Fruit fly (Drosophila melanogaster) whole organism, embryonic: ENCODE measurements around the gene Tpst.

ENCODE experiments used
- CG12391 ChIP-seq: fragments of 200-800 bp; sonication (Bioruptor generic); optimal IDR thresholded peaks from 3 replicates; lab custom pipeline; 2018; ENCODE audit warnings: missing biosample characterization, mild to moderate bottlenecking, missing genetic modification characterization, moderate library complexity
- CG12659 ChIP-seq: fragments of 200-800 bp; sonication (Bioruptor generic); optimal IDR thresholded peaks from 3 replicates; lab custom pipeline; 2017; ENCODE audit warnings: mild to moderate bottlenecking, missing biosample characterization, missing genetic modification reagents, missing genetic modification characterization
- CG12744 ChIP-seq: fragments of 200-800 bp; sonication (Bioruptor generic); optimal IDR thresholded peaks from 2 replicates; lab custom pipeline; 2016; ENCODE audit warnings: missing biosample characterization, missing genetic modification characterization
- CG13296 ChIP-seq: fragments of 200-800 bp; sonication (Bioruptor generic); optimal IDR thresholded peaks from 3 replicates; lab custom pipeline; 2018; ENCODE audit warnings: missing biosample characterization, mild to moderate bottlenecking, missing genetic modification characterization
- CG13775 ChIP-seq: fragments of 200-800 bp; sonication (Bioruptor generic); optimal IDR thresholded peaks from 3 replicates; lab custom pipeline; 2017; ENCODE audit warnings: missing biosample characterization, mild to moderate bottlenecking, missing genetic modification characterization
- CG15269 ChIP-seq: fragments of 200-800 bp; sonication (Bioruptor generic); optimal IDR thresholded peaks from 2 replicates; lab custom pipeline; 2018; ENCODE audit warnings: missing biosample characterization, mild to moderate bottlenecking, missing genetic modification characterization, moderate library complexity
- CG17359 ChIP-seq: fragments of 200-800 bp; sonication (Bioruptor generic); optimal IDR thresholded peaks from 3 replicates; lab custom pipeline; 2018; ENCODE audit warnings: missing biosample characterization, mild to moderate bottlenecking, missing genetic modification characterization, moderate library complexity
- CG17361 ChIP-seq: fragments of 200-800 bp; sonication (Bioruptor generic); IDR thresholded peaks from 3 replicates; pipeline ENCODE4 v1.3.6; 2022; ENCODE audit warnings: missing biosample characterization, missing genetic modification characterization
- CG3065 ChIP-seq: fragments of 200-800 bp; sonication (Bioruptor generic); optimal IDR thresholded peaks from 2 replicates; lab custom pipeline; 2016; ENCODE audit warnings: missing biosample characterization, missing genetic modification characterization
- CG33557 ChIP-seq: fragments of 200-800 bp; sonication (Bioruptor generic); optimal IDR thresholded peaks from 2 replicates; lab custom pipeline; 2019; ENCODE audit warnings: missing biosample characterization, mild to moderate bottlenecking, missing genetic modification characterization, moderate library complexity
- CG3726 ChIP-seq: fragments of 200-800 bp; sonication (Bioruptor generic); IDR thresholded peaks from 3 replicates; pipeline ENCODE4, ENCODE4 v1.3.6; 2022; ENCODE audit warnings: missing biosample characterization, missing genetic modification characterization
- CG3995 ChIP-seq: fragments of 200-800 bp; sonication (Bioruptor generic); optimal IDR thresholded peaks from 3 replicates; lab custom pipeline; 2016; ENCODE audit warnings: missing biosample characterization, missing genetic modification characterization
- CG43689 ChIP-seq: fragments of 200-800 bp; sonication (Bioruptor generic); IDR thresholded peaks from 2 replicates; pipeline ENCODE4 v1.3.6; 2022; ENCODE audit warnings: missing biosample characterization, missing genetic modification characterization
- CG5953 ChIP-seq: fragments of 200-800 bp; sonication (Bioruptor generic); IDR thresholded peaks from 2 replicates; pipeline ENCODE4 v1.3.6; 2022; ENCODE audit warnings: missing biosample characterization, missing genetic modification characterization
- CG7745 ChIP-seq: fragments of 200-800 bp; sonication (Bioruptor generic); optimal IDR thresholded peaks from 2 replicates; lab custom pipeline; 2018; ENCODE audit warnings: missing biosample characterization, mild to moderate bottlenecking, missing genetic modification characterization, moderate library complexity
- CG7839 ChIP-seq: fragments of 200-800 bp; sonication (Bioruptor generic); optimal IDR thresholded peaks from 3 replicates; lab custom pipeline; 2018; ENCODE audit warnings: missing biosample characterization, mild to moderate bottlenecking, missing genetic modification characterization, moderate library complexity
- CG9437 ChIP-seq: fragments of 200-800 bp; sonication (Bioruptor generic); optimal IDR thresholded peaks from 2 replicates; lab custom pipeline; 2018; ENCODE audit warnings: missing biosample characterization, mild to moderate bottlenecking, missing genetic modification characterization
- CoRest ChIP-seq: fragments of 200-800 bp; sonication (Bioruptor generic); optimal IDR thresholded peaks from 3 replicates; lab custom pipeline; 2018; ENCODE audit warnings: missing biosample characterization, mild to moderate bottlenecking, missing genetic modification characterization, moderate library complexity
- Dad ChIP-seq: fragments of 200-800 bp; sonication (Bioruptor generic); optimal IDR thresholded peaks from 3 replicates; lab custom pipeline; 2016; ENCODE audit warnings: missing biosample characterization, missing genetic modification characterization
- E2f1 ChIP-seq: fragments of 200-800 bp; sonication (Bioruptor generic); IDR thresholded peaks from 2 replicates; pipeline ENCODE4 v1.3.6; 2022; ENCODE audit warnings: missing biosample characterization, missing genetic modification characterization
- H15 ChIP-seq: fragments of 200-800 bp; sonication (Bioruptor generic); IDR thresholded peaks from 3 replicates; pipeline ENCODE4 v1.3.6; 2022; ENCODE audit warnings: missing biosample characterization, missing genetic modification characterization
- Hey ChIP-seq: fragments of 200-800 bp; sonication (Bioruptor generic); optimal IDR thresholded peaks from 3 replicates; lab custom pipeline; 2018; ENCODE audit warnings: missing biosample characterization, mild to moderate bottlenecking, missing genetic modification characterization
- MTF-1 ChIP-seq: fragments of 200-800 bp; sonication (Bioruptor generic); optimal IDR thresholded peaks from 2 replicates; lab custom pipeline; 2018; ENCODE audit warnings: missing biosample characterization, mild to moderate bottlenecking, missing genetic modification characterization, borderline replicate concordance
- Sin3A ChIP-seq: fragments of >200 bp; optimal IDR thresholded peaks from 2 replicates; lab custom pipeline; 2018
- Sox100B ChIP-seq: fragments of 200-800 bp; sonication (Bioruptor generic); optimal IDR thresholded peaks from 3 replicates; lab custom pipeline; 2018; ENCODE audit warnings: missing biosample characterization, mild to moderate bottlenecking, missing genetic modification characterization
- Stat92E ChIP-seq, 3 experiments: fragments of >200 bp in 2 of 3; fragments of 200-800 bp in 1 of 3; sonication (Bioruptor generic) in 1 of 3; optimal IDR thresholded peaks; 2 replicates each; lab custom pipeline; 2017 to 2019; ENCODE audit warnings: missing biosample characterization in 3 of 3, missing genetic modification characterization in 3 of 3, mild to moderate bottlenecking in 1 of 3, moderate library complexity in 1 of 3
- TFAM ChIP-seq: fragments of 200-800 bp; sonication (Bioruptor generic); optimal IDR thresholded peaks from 2 replicates; lab custom pipeline; 2017; ENCODE audit warnings: missing biosample characterization, missing genetic modification characterization, inconsistent platforms
- Vsx1 ChIP-seq: fragments of 200-800 bp; sonication (Bioruptor generic); optimal IDR thresholded peaks from 2 replicates; lab custom pipeline; 2017; ENCODE audit warnings: missing biosample characterization, mild to moderate bottlenecking, missing genetic modification characterization, missing genetic modification reagents
- abd-A ChIP-seq: fragments of 200-800 bp; sonication (Bioruptor generic); optimal IDR thresholded peaks from 3 replicates; lab custom pipeline; 2019; ENCODE audit warnings: missing biosample characterization, mild to moderate bottlenecking, missing genetic modification characterization, moderate library complexity
- amos ChIP-seq: fragments of 200-800 bp; sonication (Bioruptor generic); IDR thresholded peaks from 2 replicates; pipeline ENCODE4 v1.3.6; 2022; ENCODE audit warnings: missing biosample characterization, missing genetic modification characterization; ENCODE audit not compliant: partially characterized antibody
- ap ChIP-seq: fragments of 200-800 bp; sonication (Bioruptor generic); IDR thresholded peaks from 2 replicates; pipeline ENCODE4 v1.3.6; 2022; ENCODE audit warnings: missing biosample characterization, missing genetic modification characterization
- bbx ChIP-seq: fragments of 200-800 bp; sonication (Bioruptor generic); IDR thresholded peaks from 2 replicates; pipeline ENCODE4 v1.3.6; 2022; ENCODE audit warnings: missing biosample characterization, missing genetic modification characterization; ENCODE audit not compliant: partially characterized antibody
- da ChIP-seq: fragments of 200-800 bp; sonication (Bioruptor generic); optimal IDR thresholded peaks from 2 replicates; lab custom pipeline; 2016; ENCODE audit warnings: missing biosample characterization, missing genetic modification characterization
- ftz-f1 ChIP-seq: fragments of 200-800 bp; sonication (Bioruptor generic); optimal IDR thresholded peaks from 2 replicates; lab custom pipeline; 2016; ENCODE audit warnings: missing biosample characterization, missing genetic modification characterization
- gem ChIP-seq: fragments of 200-800 bp; sonication (Bioruptor generic); optimal IDR thresholded peaks from 2 replicates; lab custom pipeline; 2019; ENCODE audit warnings: missing biosample characterization, mild to moderate bottlenecking, missing genetic modification characterization, moderate library complexity
- ham ChIP-seq: fragments of 200-800 bp; sonication (Bioruptor generic); IDR thresholded peaks from 2 replicates; pipeline ENCODE4 v1.3.6; 2022; ENCODE audit warnings: missing biosample characterization, missing genetic modification characterization
- odd ChIP-seq: fragments of 200-800 bp; sonication (Bioruptor generic); optimal IDR thresholded peaks from 2 replicates; lab custom pipeline; 2017; ENCODE audit warnings: missing biosample characterization, mild to moderate bottlenecking, missing genetic modification characterization
- pfk ChIP-seq: fragments of 200-800 bp; sonication (Bioruptor generic); optimal IDR thresholded peaks from 2 replicates; lab custom pipeline; 2018; ENCODE audit warnings: missing biosample characterization, mild to moderate bottlenecking, missing genetic modification characterization, moderate library complexity
- pho ChIP-seq: fragments of 200-800 bp; sonication (Bioruptor generic); optimal IDR thresholded peaks from 2 replicates; lab custom pipeline; 2016; ENCODE audit warnings: missing biosample characterization, missing genetic modification characterization
- pzg ChIP-seq: fragments of 200-800 bp; sonication (Bioruptor generic); optimal IDR thresholded peaks from 3 replicates; lab custom pipeline; 2018; ENCODE audit warnings: missing biosample characterization, mild to moderate bottlenecking, missing genetic modification characterization, moderate library complexity
- ranshi ChIP-seq: fragments of 200-800 bp; sonication (Bioruptor generic); IDR thresholded peaks from 2 replicates; pipeline ENCODE4 v1.3.6; 2022; ENCODE audit warnings: missing biosample characterization, missing genetic modification characterization
- row ChIP-seq: fragments of 200-800 bp; sonication (Bioruptor generic); IDR thresholded peaks from 3 replicates; pipeline ENCODE4 v1.3.6; 2022; ENCODE audit warnings: missing biosample characterization, missing genetic modification characterization
- seq ChIP-seq: fragments of 200-800 bp; sonication (Bioruptor generic); IDR thresholded peaks from 2 replicates; pipeline ENCODE4 v1.3.6; 2022; ENCODE audit warnings: missing biosample characterization, missing genetic modification characterization
- slou ChIP-seq: fragments of 200-800 bp; sonication (Bioruptor generic); optimal IDR thresholded peaks from 3 replicates; lab custom pipeline; 2016; ENCODE audit warnings: missing biosample characterization, missing genetic modification characterization
- sr ChIP-seq: fragments of 200-800 bp; sonication (Bioruptor generic); IDR thresholded peaks from 3 replicates; pipeline ENCODE4 v1.3.6; 2022; ENCODE audit warnings: missing biosample characterization, missing genetic modification characterization
- tll ChIP-seq, 2 experiments: fragments of 200-800 bp in 1 of 2; fragments of >200 bp in 1 of 2; sonication (Bioruptor generic) in 1 of 2; optimal IDR thresholded peaks; 2 replicates each; lab custom pipeline; 2017 to 2019; ENCODE audit warnings: missing biosample characterization in 2 of 2, missing genetic modification characterization in 2 of 2, mild to moderate bottlenecking in 1 of 2, moderate library complexity in 1 of 2
- vnd ChIP-seq: fragments of 200-800 bp; sonication (Bioruptor generic); IDR thresholded peaks from 3 replicates; pipeline ENCODE4 v1.3.6; 2022; ENCODE audit warnings: missing biosample characterization, missing genetic modification characterization; ENCODE audit not compliant: partially characterized antibody
- zen ChIP-seq: fragments of 200-800 bp; sonication (Bioruptor generic); optimal IDR thresholded peaks from 3 replicates; lab custom pipeline; 2018; ENCODE audit warnings: missing biosample characterization, mild to moderate bottlenecking, missing genetic modification characterization, moderate library complexity
- zfh1 ChIP-seq: fragments of 200-800 bp; sonication (Bioruptor generic); IDR thresholded peaks from 3 replicates; pipeline ENCODE4 v1.3.6; 2022; ENCODE audit warnings: missing biosample characterization, missing genetic modification characterization

The Tpst gene

DNA sequence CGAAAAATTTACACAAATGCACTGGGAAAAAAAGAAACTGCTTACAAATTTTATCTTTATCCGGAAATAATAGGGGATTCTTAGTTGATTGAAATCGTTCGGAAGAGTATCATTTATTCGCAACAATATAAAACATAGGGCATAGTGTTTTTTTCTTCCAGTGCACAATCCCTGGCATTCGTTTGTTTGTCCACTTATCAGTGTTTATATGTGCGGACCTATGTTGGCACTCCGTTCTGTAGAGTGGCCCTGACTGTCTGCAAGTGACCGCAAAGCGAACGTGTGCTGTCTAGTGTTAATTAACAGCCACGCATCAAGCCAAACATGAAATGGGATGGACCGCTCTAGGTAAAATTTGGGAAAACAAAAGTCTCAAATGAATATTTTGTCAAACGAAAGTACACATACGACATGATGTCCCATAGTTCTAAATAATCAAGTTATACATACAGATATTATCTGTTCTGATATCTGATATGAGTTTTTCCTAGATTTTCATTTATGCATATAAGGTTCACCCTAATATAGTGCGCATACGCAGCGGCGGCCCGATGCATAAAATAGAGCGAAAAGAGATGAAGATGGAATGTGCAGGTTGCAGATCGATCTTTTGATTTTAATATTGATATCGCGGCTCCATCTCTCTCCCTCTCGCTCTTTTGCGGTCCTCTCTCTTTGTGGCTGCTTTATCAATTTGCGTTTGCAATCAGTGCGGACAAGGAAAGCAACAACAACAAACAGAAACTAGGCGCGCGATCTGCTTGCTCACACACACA lies 77.7 kb downstream of the Tpst start (continued):
- TF ChIP-seq Vsx1 = peak; percentile 82
- peak; percentile 96 for TF ChIP-seq CoRest (tag; lab: Kevin White, UChicago)
- TF ChIP-seq bbx (GFP tag; lab: Robert Waterston, UW) = no peak
- peak; percentile 84 for TF ChIP-seq odd (GFP tag; lab: Kevin White, UChicago)
- peak; percentile 91 for TF ChIP-seq CG13775 (GFP tag; lab: Kevin White, UChicago)
- peak; percentile 94 for TF ChIP-seq CG15269 (tag; lab: Kevin White, UChicago)
- peak; percentile 84 for TF ChIP-seq sr (GFP tag; lab: Robert Waterston, UW)
- TF ChIP-seq zfh1 (GFP tag; lab: Robert Waterston, UW) = peak; percentile 92
- TF ChIP-seq CG5953 (GFP tag; lab: Robert Waterston, UW) = peak; percentile 84
- peak; percentile 67 for TF ChIP-seq slou (GFP tag; lab: Kevin White, UChicago)
- TF ChIP-seq CG12744 (GFP tag; lab: Kevin White, UChicago) = peak; percentile 93
- peak; percentile 68 for TF ChIP-seq CG33557 (GFP tag; lab: Kevin White, UChicago)
- peak; percentile 91 for TF ChIP-seq Dad (GFP tag; lab: Kevin White, UChicago)
- TF ChIP-seq ranshi (GFP tag; lab: Robert Waterston, UW) = peak; percentile 89
- peak; percentile 90 for TF ChIP-seq ham (GFP tag; lab: Robert Waterston, UW)
- peak; percentile 87 for TF ChIP-seq H15 (GFP tag; lab: Robert Waterston, UW)
- peak; percentile 93 for TF ChIP-seq Sox100B (GFP tag; lab: Kevin White, UChicago)
- peak; percentile 95 for TF ChIP-seq row (GFP tag; lab: Robert Waterston, UW)
- peak; percentile 95 for TF ChIP-seq gem (tag; lab: Kevin White, UChicago)
- TF ChIP-seq CG12391 (tag; lab: Kevin White, UChicago) = peak; percentile 92
- TF ChIP-seq tll (GFP tag; optimal IDR thresholded peaks at IDR 0.05; lab: Kevin White, UChicago) = no peak
- peak; percentile 78 for TF ChIP-seq CG43689 (GFP tag; lab: Robert Waterston, UW)
- no peak for TF ChIP-seq vnd (GFP tag; lab: Robert Waterston, UW)
- peak; percentile 89 for TF ChIP-seq CG9437 (GFP tag; lab: Kevin White, UChicago)
- peak; percentile 93 for TF ChIP-seq E2f1 (GFP tag; lab: Robert Waterston, UW)
- peak; percentile 35 for TF ChIP-seq CG3995
- peak; percentile 88 for TF ChIP-seq seq
- no peak for TF ChIP-seq pfk (GFP tag; lab: Kevin White, UChicago)
- TF ChIP-seq CG3726 (GFP tag; lab: Robert Waterston, UW) = peak; percentile 84
- TF ChIP-seq MTF-1 (GFP tag; lab: Kevin White, UChicago) = peak; percentile 77
- TF ChIP-seq Sin3A (lab: Kevin White, UChicago) = no peak
- peak; percentile 64 for TF ChIP-seq TFAM
- no peak for TF ChIP-seq Stat92E (GFP tag; optimal IDR thresholded peaks at IDR 0.05; lab: Kevin White, UChicago)
- peak; percentile 73 for TF ChIP-seq CG3065 (GFP tag; lab: Kevin White, UChicago)
- peak; percentile 93 for TF ChIP-seq CG17361 (GFP tag; lab: Robert Waterston, UW)
- TF ChIP-seq da = peak; percentile 89
- peak; percentile 16 for TF ChIP-seq pzg (GFP tag; lab: Kevin White, UChicago)
- TF ChIP-seq CG7839 (tag; lab: Kevin White, UChicago) = peak; percentile 95
- no peak for TF ChIP-seq amos (GFP tag; lab: Robert Waterston, UW)
- TF ChIP-seq CG13296 (GFP tag; lab: Kevin White, UChicago) = peak; percentile 92
- TF ChIP-seq CG12659 (GFP tag; lab: Kevin White, UChicago) = peak; percentile 96
- TF ChIP-seq CG7745 (tag; lab: Kevin White, UChicago) = no peak
- peak; percentile 90 for TF ChIP-seq ap (GFP tag; lab: Robert Waterston, UW)
- no peak for TF ChIP-seq abd-A
- TF ChIP-seq pho (GFP tag; lab: Kevin White, UChicago) = peak; percentile 96
- TF ChIP-seq Hey = peak; percentile 92
- TF ChIP-seq zen (tag; lab: Kevin White, UChicago) = peak; percentile 84
- TF ChIP-seq ftz-f1 (GFP tag; lab: Kevin White, UChicago) = peak; percentile 48
- TF ChIP-seq CG17359 (tag; lab: Kevin White, UChicago) = peak; percentile 93
